Worm (Caenorhabditis elegans): ENCODE results near the gene eps-8.

Gene eps-8

ce11 chrIV:14864529-14864928 lies 14.8 kb upstream of the eps-8 start:
- TF ChIP-seq mab-9 (GFP tag; IDR thresholded peaks at IDR 0.05) (no peak), fkh-8 (tag; optimal IDR thresholded peaks at IDR 0.05) (no peak)

ce11 chrIV:14868560-14868959 lies 10.7 kb upstream of the eps-8 start:
- no peak for TF ChIP-seq lin-13 (GFP tag; optimal IDR thresholded peaks at IDR 0.05)
- TF ChIP-seq unc-30 (tag; optimal IDR thresholded peaks at IDR 0.05) = no peak
- no peak for TF ChIP-seq lsy-2 (tag; optimal IDR thresholded peaks at IDR 0.05)
- TF ChIP-seq fkh-8 (tag; optimal IDR thresholded peaks at IDR 0.05) = no peak

ce11 chrIV:14869844-14870433 lies 9.3 kb upstream of the eps-8 start:
- TF ChIP-seq zag-1 (tag; optimal IDR thresholded peaks at IDR 0.05) = no peak
- peak; percentile 44 for TF ChIP-seq nhr-90 (tag; optimal IDR thresholded peaks at IDR 0.05; ENCODE audit: poor library complexity)
- peak; percentile 90 for TF ChIP-seq grh-1 (GFP tag; IDR thresholded peaks at IDR 0.05)
- peak; percentile 50 for TF ChIP-seq nhr-71 (tag; optimal IDR thresholded peaks at IDR 0.05)
- TF ChIP-seq lin-14 (GFP tag; optimal IDR thresholded peaks at IDR 0.05) = no peak
- peak; percentile 18 for TF ChIP-seq ztf-4 (tag; optimal IDR thresholded peaks at IDR 0.05)
- TF ChIP-seq C34B4.2 (tag; optimal IDR thresholded peaks at IDR 0.05) = no peak
- peak; percentile 48 for TF ChIP-seq snu-23 (GFP tag; optimal IDR thresholded peaks at IDR 0.05)
- peak; percentile 89 for TF ChIP-seq blmp-1 (tag; optimal IDR thresholded peaks at IDR 0.05)
- peak in 1 of 2 experiments; percentile 41 for TF ChIP-seq lin-35 (GFP tag; optimal IDR thresholded peaks at IDR 0.05)
- peak; percentile 40 for TF ChIP-seq nhr-20 (tag; optimal IDR thresholded peaks at IDR 0.05)
- TF ChIP-seq pag-3 (tag; optimal IDR thresholded peaks at IDR 0.05; ENCODE audit: borderline replicate concordance, insufficient read depth) = peak; percentile 86
- peak; percentile 87 for TF ChIP-seq nhr-85 (tag)
- TF ChIP-seq lin-15B (tag; optimal IDR thresholded peaks at IDR 0.05) = no peak
- TF ChIP-seq lsy-2 (tag; optimal IDR thresholded peaks at IDR 0.05) = peak in 1 of 2 experiments; percentile 52
- TF ChIP-seq ceh-88 (GFP tag; IDR thresholded peaks at IDR 0.05) = no peak
- TF ChIP-seq mab-9 (GFP tag; IDR thresholded peaks at IDR 0.05) = no peak
- no peak for TF ChIP-seq pqm-1 (tag; optimal IDR thresholded peaks at IDR 0.05)
- peak in 1 of 2 experiments; percentile 22 for TF ChIP-seq mdl-1 (tag; optimal IDR thresholded peaks at IDR 0.05)
- TF ChIP-seq mep-1 (tag; optimal IDR thresholded peaks at IDR 0.05) = peak; percentile 57
- no peak for TF ChIP-seq nhr-28 (tag; optimal IDR thresholded peaks at IDR 0.05)
- no peak for TF ChIP-seq fos-1 (tag; optimal IDR thresholded peaks at IDR 0.05)
- peak; percentile 3 for TF ChIP-seq tbx-2 (tag; optimal IDR thresholded peaks at IDR 0.05)
- peak in 5 of 6 experiments; percentile 47 to 90 (median 73) for TF ChIP-seq elt-3 (tag; optimal IDR thresholded peaks at IDR 0.05)
- TF ChIP-seq isw-1 (GFP tag; IDR thresholded peaks at IDR 0.05) = no peak
- peak in 1 of 2 experiments; percentile 5 for TF ChIP-seq efl-1 (optimal IDR thresholded peaks at IDR 0.05)
- peak in 1 of 2 experiments; percentile 67 for TF ChIP-seq efl-1 (GFP tag; optimal IDR thresholded peaks at IDR 0.05 in 1 of 2)
- TF ChIP-seq nhr-19 (GFP tag; conservative IDR thresholded peaks at IDR 0.05) = 0 out of 2 replicates have a peak, but pooled peaks have one; percentile 2
- TF ChIP-seq lir-3 (tag; optimal IDR thresholded peaks at IDR 0.05; ENCODE audit: poor library complexity) = peak; percentile 12
- no peak for TF ChIP-seq hlh-17 (GFP tag; optimal IDR thresholded peaks at IDR 0.05; ENCODE audit: borderline replicate concordance)

- TF ChIP-seq mef-2 (tag; optimal IDR thresholded peaks at IDR 0.05) = no peak
- no peak for TF ChIP-seq fkh-10 (GFP tag; optimal IDR thresholded peaks at IDR 0.05)
- TF ChIP-seq isw-1 (GFP tag; IDR thresholded peaks at IDR 0.05) = no peak
- TF ChIP-seq jun-1 (tag; optimal IDR thresholded peaks at IDR 0.05) = peak; percentile 2
- no peak for TF ChIP-seq sox-4 (tag; optimal IDR thresholded peaks at IDR 0.05)
- TF ChIP-seq pqm-1 (tag; optimal IDR thresholded peaks at IDR 0.05) = no peak
- TF ChIP-seq efl-1 (optimal IDR thresholded peaks at IDR 0.05) = peak; percentile 48 to 59
- peak in 1 of 2 experiments; percentile 95 for TF ChIP-seq efl-1 (GFP tag; optimal IDR thresholded peaks at IDR 0.05 in 1 of 2)
- TF ChIP-seq nhr-12 (tag; optimal IDR thresholded peaks at IDR 0.05) = no peak
- no peak for TF ChIP-seq nhr-11 (tag; optimal IDR thresholded peaks at IDR 0.05)
- TF ChIP-seq C34B4.2 (tag; optimal IDR thresholded peaks at IDR 0.05) = peak; percentile 77
- TF ChIP-seq unc-30 (tag; optimal IDR thresholded peaks at IDR 0.05) = no peak
- TF ChIP-seq fos-1 (tag; optimal IDR thresholded peaks at IDR 0.05) = peak; percentile 18
- TF ChIP-seq nhr-237 (tag; optimal IDR thresholded peaks at IDR 0.05) = peak; percentile 20
- peak; percentile 64 for TF ChIP-seq C16A3.4 (tag; optimal IDR thresholded peaks at IDR 0.05)
- TF ChIP-seq ceh-63 (GFP tag; optimal IDR thresholded peaks at IDR 0.05) = no peak
- TF ChIP-seq pax-3 (tag; optimal IDR thresholded peaks at IDR 0.05) = no peak
- peak; percentile 78 for TF ChIP-seq nhr-77 (tag; optimal IDR thresholded peaks at IDR 0.05)
- no peak for TF ChIP-seq zip-4 (GFP tag; optimal IDR thresholded peaks at IDR 0.05)
- no peak for TF ChIP-seq tlp-1 (tag; optimal IDR thresholded peaks at IDR 0.05)
- no peak for TF ChIP-seq ceh-88 (GFP tag; IDR thresholded peaks at IDR 0.05)
- no peak for TF ChIP-seq hlh-4 (tag; optimal IDR thresholded peaks at IDR 0.05)
- TF ChIP-seq mep-1 (tag; optimal IDR thresholded peaks at IDR 0.05) = peak; percentile 50
Observed at ce11 chrIV:14872320-14872719, 7.0 kb upstream of the eps-8 start.

Measured in whole organism, L1 larva.